Fruit fly (Drosophila melanogaster) whole organism, embryonic: ENCODE data around the gene Bem46.

ENCODE experiments used
- CG10366 ChIP-seq: fragments of 200-800 bp; sonication (Bioruptor generic); IDR thresholded peaks from 2 replicates; pipeline ENCODE4 v1.3.6; 2022; ENCODE audit warnings: missing biosample characterization, missing genetic modification characterization
- CG12299 ChIP-seq: fragments of 200-800 bp; sonication (Bioruptor generic); optimal IDR thresholded peaks from 2 replicates; lab custom pipeline; 2018; ENCODE audit warnings: missing biosample characterization, mild to moderate bottlenecking, missing genetic modification characterization
- CG13775 ChIP-seq: fragments of 200-800 bp; sonication (Bioruptor generic); optimal IDR thresholded peaks from 3 replicates; lab custom pipeline; 2017; ENCODE audit warnings: missing biosample characterization, mild to moderate bottlenecking, missing genetic modification characterization
- CG14441 ChIP-seq: fragments of 200-800 bp; sonication (Bioruptor generic); IDR thresholded peaks from 2 replicates; pipeline ENCODE4 v1.3.6; 2022; ENCODE audit warnings: missing biosample characterization, missing genetic modification characterization
- CG15269 ChIP-seq: fragments of 200-800 bp; sonication (Bioruptor generic); optimal IDR thresholded peaks from 2 replicates; lab custom pipeline; 2018; ENCODE audit warnings: missing biosample characterization, mild to moderate bottlenecking, missing genetic modification characterization, moderate library complexity
- CG17328 ChIP-seq: fragments of 200-800 bp; sonication (Bioruptor generic); IDR thresholded peaks from 2 replicates; pipeline ENCODE4 v1.3.6; 2022; ENCODE audit warnings: missing biosample characterization, missing genetic modification characterization
- CG2678 ChIP-seq: fragments of 200-800 bp; sonication (Bioruptor generic); optimal IDR thresholded peaks from 3 replicates; lab custom pipeline; 2019; ENCODE audit warnings: missing biosample characterization, mild to moderate bottlenecking, missing genetic modification characterization, moderate library complexity
- CG2875 ChIP-seq: fragments of 200-800 bp; sonication (Bioruptor generic); optimal IDR thresholded peaks from 2 replicates; lab custom pipeline; 2017; ENCODE audit warnings: missing biosample characterization, mild to moderate bottlenecking, missing genetic modification characterization, missing genetic modification reagents
- CG3065 ChIP-seq: fragments of 200-800 bp; sonication (Bioruptor generic); optimal IDR thresholded peaks from 2 replicates; lab custom pipeline; 2016; ENCODE audit warnings: missing biosample characterization, missing genetic modification characterization
- CG3281 ChIP-seq: fragments of 200-800 bp; sonication (Bioruptor generic); optimal IDR thresholded peaks from 3 replicates; lab custom pipeline; 2017; ENCODE audit warnings: missing biosample characterization, mild to moderate bottlenecking, missing genetic modification characterization
- CG3407 ChIP-seq: fragments of 200-800 bp; sonication (Bioruptor generic); optimal IDR thresholded peaks from 2 replicates; lab custom pipeline; 2018; ENCODE audit warnings: missing biosample characterization, mild to moderate bottlenecking, missing genetic modification characterization
- CG3847 ChIP-seq: fragments of 200-800 bp; sonication (Bioruptor generic); IDR thresholded peaks from 2 replicates; pipeline ENCODE4 v1.3.6; 2022; ENCODE audit warnings: missing biosample characterization, missing genetic modification characterization
- CG4424 ChIP-seq: fragments of 200-800 bp; sonication (Bioruptor generic); optimal IDR thresholded peaks from 3 replicates; lab custom pipeline; 2016; ENCODE audit warnings: missing biosample characterization, missing genetic modification characterization
- CG5953 ChIP-seq: fragments of 200-800 bp; sonication (Bioruptor generic); IDR thresholded peaks from 2 replicates; pipeline ENCODE4 v1.3.6; 2022; ENCODE audit warnings: missing biosample characterization, missing genetic modification characterization
- CG6765 ChIP-seq: fragments of 200-800 bp; sonication (Bioruptor generic); optimal IDR thresholded peaks from 3 replicates; lab custom pipeline; 2017; ENCODE audit warnings: missing biosample characterization, mild to moderate bottlenecking, missing genetic modification characterization
- CG7786 ChIP-seq: fragments of 200-800 bp; sonication (Bioruptor generic); optimal IDR thresholded peaks from 2 replicates; lab custom pipeline; 2016; ENCODE audit warnings: missing biosample characterization, missing genetic modification characterization
- CG7928 ChIP-seq: fragments of 200-800 bp; sonication (Bioruptor generic); optimal IDR thresholded peaks from 2 replicates; lab custom pipeline; 2017; ENCODE audit warnings: missing biosample characterization, mild to moderate bottlenecking, missing genetic modification characterization
- CG7963 ChIP-seq: fragments of 200-800 bp; sonication (Bioruptor generic); IDR thresholded peaks from 3 replicates; pipeline ENCODE4 v1.3.6; 2022; ENCODE audit warnings: missing biosample characterization, missing genetic modification characterization; ENCODE audit not compliant: partially characterized antibody
- Dfd ChIP-seq, 2 experiments: fragments of >200 bp; optimal IDR thresholded peaks; 2 replicates each; lab custom pipeline; 2017; ENCODE audit warnings: missing biosample characterization in 2 of 2, missing genetic modification characterization in 2 of 2
- Dip3 ChIP-seq: fragments of 200-800 bp; sonication (Bioruptor generic); optimal IDR thresholded peaks from 3 replicates; lab custom pipeline; 2016; ENCODE audit warnings: missing biosample characterization, missing genetic modification characterization
- Elba2 ChIP-seq: fragments of 200-800 bp; sonication (Bioruptor generic); optimal IDR thresholded peaks from 3 replicates; lab custom pipeline; 2016; ENCODE audit warnings: missing biosample characterization, missing genetic modification characterization
- Fer1 ChIP-seq: fragments of 200-800 bp; sonication (Bioruptor generic); optimal IDR thresholded peaks from 2 replicates; lab custom pipeline; 2017; ENCODE audit warnings: missing biosample characterization, mild to moderate bottlenecking, missing genetic modification characterization
- Gsc ChIP-seq: fragments of 200-800 bp; sonication (Bioruptor generic); IDR thresholded peaks from 2 replicates; pipeline ENCODE4 v1.3.6; 2022; ENCODE audit warnings: missing biosample characterization, missing genetic modification characterization
- HmgZ ChIP-seq: fragments of 200-800 bp; sonication (Bioruptor generic); optimal IDR thresholded peaks from 2 replicates; lab custom pipeline; 2018; ENCODE audit warnings: missing biosample characterization, mild to moderate bottlenecking, missing genetic modification characterization
- Kr ChIP-seq: fragments of 200-800 bp; sonication (Bioruptor generic); optimal IDR thresholded peaks from 2 replicates; lab custom pipeline; 2017; ENCODE audit warnings: missing biosample characterization, mild to moderate bottlenecking, missing genetic modification characterization
- Lhr ChIP-seq: fragments of 200-800 bp; sonication (Bioruptor generic); optimal IDR thresholded peaks from 3 replicates; lab custom pipeline; 2017; ENCODE audit warnings: mild to moderate bottlenecking, missing biosample characterization, missing genetic modification reagents, missing genetic modification characterization
- MBD-R2 ChIP-seq: fragments of 200-800 bp; sonication (Bioruptor generic); IDR thresholded peaks from 2 replicates; pipeline ENCODE4 v1.3.6; 2022; ENCODE audit warnings: missing biosample characterization, missing genetic modification characterization
- Max ChIP-seq: fragments of 200-800 bp; sonication (Bioruptor generic); optimal IDR thresholded peaks from 2 replicates; lab custom pipeline; 2016; ENCODE audit warnings: missing biosample characterization, mild to moderate bottlenecking, missing genetic modification characterization
- NK7.1 ChIP-seq: fragments of 200-800 bp; sonication (Bioruptor generic); optimal IDR thresholded peaks from 3 replicates; lab custom pipeline; 2016; ENCODE audit warnings: missing biosample characterization, missing genetic modification characterization
- NfI ChIP-seq: fragments of 200-800 bp; sonication (Bioruptor generic); optimal IDR thresholded peaks from 3 replicates; lab custom pipeline; 2018; ENCODE audit warnings: missing biosample characterization, mild to moderate bottlenecking, missing genetic modification characterization, moderate library complexity
- PHDP ChIP-seq: fragments of 200-800 bp; sonication (Bioruptor generic); optimal IDR thresholded peaks from 3 replicates; lab custom pipeline; 2018; ENCODE audit warnings: missing biosample characterization, mild to moderate bottlenecking, missing genetic modification characterization, moderate library complexity
- Rx ChIP-seq: fragments of 200-800 bp; sonication (Bioruptor generic); IDR thresholded peaks from 2 replicates; pipeline ENCODE4 v1.3.6; 2022; ENCODE audit warnings: missing biosample characterization, missing genetic modification characterization
- Stat92E ChIP-seq, 3 experiments: fragments of >200 bp in 2 of 3; fragments of 200-800 bp in 1 of 3; sonication (Bioruptor generic) in 1 of 3; optimal IDR thresholded peaks; 2 replicates each; lab custom pipeline; 2017 to 2019; ENCODE audit warnings: missing biosample characterization in 3 of 3, missing genetic modification characterization in 3 of 3, mild to moderate bottlenecking in 1 of 3, moderate library complexity in 1 of 3
- br ChIP-seq: fragments of >200 bp; optimal IDR thresholded peaks from 2 replicates; lab custom pipeline; 2017
- btn ChIP-seq: fragments of 200-800 bp; sonication (Bioruptor generic); optimal IDR thresholded peaks from 2 replicates; lab custom pipeline; 2016; ENCODE audit warnings: missing biosample characterization, missing genetic modification characterization
- gcm ChIP-seq: fragments of 200-800 bp; sonication (Bioruptor generic); optimal IDR thresholded peaks from 2 replicates; lab custom pipeline; 2019; ENCODE audit warnings: missing biosample characterization, mild to moderate bottlenecking, missing genetic modification characterization, moderate library complexity
- gfzf ChIP-seq: fragments of 200-800 bp; sonication (Bioruptor generic); optimal IDR thresholded peaks from 2 replicates; lab custom pipeline; 2016; ENCODE audit warnings: missing biosample characterization, mild to moderate bottlenecking, missing genetic modification characterization, moderate library complexity
- grn ChIP-seq: fragments of 200-800 bp; sonication (Bioruptor generic); optimal IDR thresholded peaks from 3 replicates; lab custom pipeline; 2017; ENCODE audit warnings: missing biosample characterization, missing genetic modification characterization
- knrl ChIP-seq: fragments of 200-800 bp; sonication (Bioruptor generic); IDR thresholded peaks from 3 replicates; pipeline ENCODE4 v1.3.6; 2022; ENCODE audit warnings: missing biosample characterization, missing genetic modification characterization; ENCODE audit not compliant: partially characterized antibody
- lola ChIP-seq, 3 experiments: fragments of >200 bp in 2 of 3; fragments of 200-800 bp in 1 of 3; sonication (Bioruptor generic) in 1 of 3; optimal IDR thresholded peaks; 2 replicates each; lab custom pipeline; 2017 to 2019; ENCODE audit warnings: missing biosample characterization in 3 of 3, missing genetic modification characterization in 3 of 3, mild to moderate bottlenecking in 1 of 3, moderate library complexity in 1 of 3
- oc ChIP-seq: fragments of 200-800 bp; sonication (Bioruptor generic); optimal IDR thresholded peaks from 2 replicates; lab custom pipeline; 2018; ENCODE audit warnings: missing biosample characterization, mild to moderate bottlenecking, missing genetic modification characterization, moderate library complexity
- pros ChIP-seq: fragments of 200-800 bp; sonication (Bioruptor generic); optimal IDR thresholded peaks from 3 replicates; lab custom pipeline; 2019; ENCODE audit warnings: missing biosample characterization, mild to moderate bottlenecking, missing genetic modification characterization, moderate library complexity
- ro ChIP-seq: fragments of 200-800 bp; sonication (Bioruptor generic); IDR thresholded peaks from 2 replicates; pipeline ENCODE4 v1.3.6; 2022; ENCODE audit warnings: missing biosample characterization, missing genetic modification characterization
- sens-2 ChIP-seq: fragments of 200-800 bp; sonication (Bioruptor generic); IDR thresholded peaks from 2 replicates; pipeline ENCODE4 v1.3.6; 2022; ENCODE audit warnings: missing biosample characterization, missing genetic modification characterization
- sug ChIP-seq: fragments of 200-800 bp; optimal IDR thresholded peaks from 2 replicates; lab custom pipeline; 2019; ENCODE audit warnings: missing biosample characterization, mild to moderate bottlenecking, missing genetic modification characterization, moderate library complexity
- tio ChIP-seq: fragments of 200-800 bp; sonication (Bioruptor generic); optimal IDR thresholded peaks from 2 replicates; lab custom pipeline; 2017; ENCODE audit warnings: missing biosample characterization, missing genetic modification characterization, inconsistent platforms
- tna ChIP-seq: fragments of 200-800 bp; sonication (Bioruptor generic); IDR thresholded peaks from 2 replicates; pipeline ENCODE4 v1.3.6; 2022; ENCODE audit warnings: missing biosample characterization, missing genetic modification characterization; ENCODE audit not compliant: partially characterized antibody
- trh ChIP-seq: fragments of 200-800 bp; sonication (Bioruptor generic); optimal IDR thresholded peaks from 2 replicates; lab custom pipeline; 2016; ENCODE audit warnings: missing biosample characterization, missing genetic modification characterization
- vfl ChIP-seq: fragments of 200-800 bp; sonication (Bioruptor generic); optimal IDR thresholded peaks from 2 replicates; lab custom pipeline; 2016; ENCODE audit warnings: missing biosample characterization, missing genetic modification characterization
- z ChIP-seq: fragments of 200-800 bp; sonication (Bioruptor generic); IDR thresholded peaks from 3 replicates; pipeline ENCODE4 v1.3.6; 2022; ENCODE audit warnings: missing biosample characterization, missing genetic modification characterization

Bem46 gene

dm6 chr2L:2972439-2972936 is 15.4 kb upstream of the Bem46 start, which contains the start of the genes Rrp1 and gammaTub23C (continued):
- TF ChIP-seq tio: peak; percentile 98
- TF ChIP-seq CG17328: peak; percentile 43; the same call in 1 of the 2 replicates
- TF ChIP-seq CG13775: peak; percentile 96
- peak; percentile 81 for TF ChIP-seq CG14441 (GFP tag; lab: Robert Waterston, UW)
- TF ChIP-seq Lhr (GFP tag; lab: Kevin White, UChicago): peak; percentile 74
- peak; percentile 80 for TF ChIP-seq vfl (GFP tag; lab: Kevin White, UChicago)
- peak; percentile 93 for TF ChIP-seq CG3281 (GFP tag; lab: Kevin White, UChicago)
- peak; percentile 78 for TF ChIP-seq trh (GFP tag; lab: Kevin White, UChicago)
- peak in 1 of 3 experiments; percentile 95 for TF ChIP-seq lola (GFP tag; optimal IDR thresholded peaks at IDR 0.05; lab: Kevin White, UChicago)
- TF ChIP-seq Fer1: peak; percentile 90
- no peak for TF ChIP-seq br (lab: Kevin White, UChicago)
- TF ChIP-seq sug (tag; lab: Kevin White, UChicago): peak; percentile 91
- no peak for TF ChIP-seq z (GFP tag; lab: Robert Waterston, UW)
- peak; percentile 79 for TF ChIP-seq CG12299 (tag; lab: Kevin White, UChicago)
- TF ChIP-seq CG5953 (GFP tag; lab: Robert Waterston, UW): peak; percentile 52
- TF ChIP-seq btn (GFP tag; lab: Kevin White, UChicago): no peak
- TF ChIP-seq knrl (GFP tag; lab: Robert Waterston, UW): no peak
- TF ChIP-seq CG15269 (tag; lab: Kevin White, UChicago): peak; percentile 90
- TF ChIP-seq Dfd (GFP tag; optimal IDR thresholded peaks at IDR 0.05; lab: Kevin White, UChicago): peak in 1 of 2 experiments; percentile 56
- no peak for TF ChIP-seq grn (GFP tag; lab: Kevin White, UChicago)
- TF ChIP-seq CG7928 (GFP tag; lab: Kevin White, UChicago): peak; percentile 68
- TF ChIP-seq CG3065: peak; percentile 88
- TF ChIP-seq NfI (GFP tag; lab: Kevin White, UChicago): peak; percentile 90
- TF ChIP-seq Dip3: peak; percentile 81
- peak; percentile 63 for TF ChIP-seq CG7786 (GFP tag; lab: Kevin White, UChicago)
- peak; percentile 84 for TF ChIP-seq CG3407
- TF ChIP-seq CG7963 (GFP tag; lab: Robert Waterston, UW): no peak
- peak; percentile 10 for TF ChIP-seq gfzf (GFP tag; lab: Kevin White, UChicago)
- peak; percentile 47 for TF ChIP-seq pros
- peak; percentile 89 for TF ChIP-seq CG3847 (GFP tag; lab: Robert Waterston, UW)
- TF ChIP-seq PHDP: peak; percentile 88
- peak; percentile 64 for TF ChIP-seq sens-2
- TF ChIP-seq CG10366 (GFP tag; lab: Robert Waterston, UW): peak; percentile 72
- peak; percentile 92 for TF ChIP-seq Max (GFP tag; lab: Kevin White, UChicago)
- TF ChIP-seq Elba2: peak; percentile 36
- peak; percentile 53; the same call in 1 of the 2 replicates for TF ChIP-seq Gsc
- peak; percentile 78 for TF ChIP-seq HmgZ (tag; lab: Kevin White, UChicago)
- no peak for TF ChIP-seq Rx (GFP tag; lab: Robert Waterston, UW)
- TF ChIP-seq Kr (GFP tag; lab: Kevin White, UChicago): no peak
- peak; percentile 50 for TF ChIP-seq NK7.1 (GFP tag; lab: Kevin White, UChicago)
- TF ChIP-seq tna (GFP tag; lab: Robert Waterston, UW): no peak
- peak; percentile 73 for TF ChIP-seq CG2875 (GFP tag; lab: Kevin White, UChicago)
- peak; percentile 86 for TF ChIP-seq gcm
- peak; percentile 64; the same call in 1 of the 2 replicates for TF ChIP-seq ro (GFP tag; lab: Robert Waterston, UW)
- peak; percentile 76 for TF ChIP-seq MBD-R2
- TF ChIP-seq CG2678 (tag; lab: Kevin White, UChicago): peak; percentile 94
- peak; percentile 79 for TF ChIP-seq CG6765 (GFP tag; lab: Kevin White, UChicago)
- peak in 1 of 3 experiments; percentile 92 for TF ChIP-seq Stat92E (GFP tag; optimal IDR thresholded peaks at IDR 0.05; lab: Kevin White, UChicago)
- peak; percentile 95 for TF ChIP-seq CG4424 (GFP tag; lab: Kevin White, UChicago)
- TF ChIP-seq oc (tag; lab: Kevin White, UChicago): peak; percentile 67
